Fruit fly (Drosophila melanogaster) whole organism, embryonic: ENCODE measurements around the gene peng.

ENCODE experiments used
- CG10565 ChIP-seq: fragments of 200-800 bp; sonication (Bioruptor generic); optimal IDR thresholded peaks from 3 replicates; lab custom pipeline; 2016; ENCODE audit warnings: missing biosample characterization, mild to moderate bottlenecking, missing genetic modification characterization
- CG10959 ChIP-seq: fragments of 200-800 bp; sonication (Bioruptor generic); IDR thresholded peaks from 2 replicates; pipeline ENCODE4 v1.3.6; 2022; ENCODE audit warnings: missing biosample characterization, missing genetic modification characterization
- CG11247 ChIP-seq: fragments of 200-800 bp; sonication (Bioruptor generic); IDR thresholded peaks from 2 replicates; pipeline ENCODE4 v1.3.6; 2022; ENCODE audit warnings: missing biosample characterization, missing genetic modification characterization
- CG13894 ChIP-seq: fragments of 200-800 bp; sonication (Bioruptor generic); optimal IDR thresholded peaks from 3 replicates; lab custom pipeline; 2018; ENCODE audit warnings: missing biosample characterization, mild to moderate bottlenecking, missing genetic modification characterization, moderate library complexity
- CG15269 ChIP-seq: fragments of 200-800 bp; sonication (Bioruptor generic); optimal IDR thresholded peaks from 2 replicates; lab custom pipeline; 2018; ENCODE audit warnings: missing biosample characterization, mild to moderate bottlenecking, missing genetic modification characterization, moderate library complexity
- CG1529 ChIP-seq: fragments of 200-800 bp; sonication (Bioruptor generic); optimal IDR thresholded peaks from 3 replicates; lab custom pipeline; 2018; ENCODE audit warnings: missing biosample characterization, missing genetic modification characterization
- CG18476 ChIP-seq: fragments of 200-800 bp; sonication (Bioruptor generic); optimal IDR thresholded peaks from 2 replicates; lab custom pipeline; 2016; ENCODE audit warnings: missing biosample characterization, mild to moderate bottlenecking, missing genetic modification characterization
- CG2116 ChIP-seq: fragments of 200-800 bp; sonication (Bioruptor generic); optimal IDR thresholded peaks from 3 replicates; lab custom pipeline; 2018; ENCODE audit warnings: missing biosample characterization, mild to moderate bottlenecking, missing genetic modification characterization
- CG30020 ChIP-seq: fragments of 200-800 bp; optimal IDR thresholded peaks from 2 replicates; lab custom pipeline; 2019; ENCODE audit warnings: missing biosample characterization, mild to moderate bottlenecking, missing genetic modification characterization, moderate library complexity
- CG30403 ChIP-seq: fragments of 200-800 bp; sonication (Bioruptor generic); optimal IDR thresholded peaks from 3 replicates; lab custom pipeline; 2016; ENCODE audit warnings: missing biosample characterization, missing genetic modification characterization
- CG32767 ChIP-seq: fragments of 200-800 bp; sonication (Bioruptor generic); IDR thresholded peaks from 2 replicates; pipeline ENCODE4 v1.3.6; 2022; ENCODE audit warnings: missing biosample characterization, missing genetic modification characterization
- CG34224 ChIP-seq: fragments of 200-800 bp; sonication (Bioruptor generic); IDR thresholded peaks from 3 replicates; pipeline ENCODE4 v1.3.6; 2022; ENCODE audit warnings: missing biosample characterization, missing genetic modification characterization; ENCODE audit not compliant: partially characterized antibody
- CG3726 ChIP-seq: fragments of 200-800 bp; sonication (Bioruptor generic); IDR thresholded peaks from 3 replicates; pipeline ENCODE4, ENCODE4 v1.3.6; 2022; ENCODE audit warnings: missing biosample characterization, missing genetic modification characterization
- CG42726 ChIP-seq: fragments of 200-800 bp; sonication (Bioruptor generic); IDR thresholded peaks from 2 replicates; pipeline ENCODE4 v1.3.6; 2022; ENCODE audit warnings: missing biosample characterization, missing genetic modification characterization; ENCODE audit not compliant: partially characterized antibody
- CG4424 ChIP-seq: fragments of 200-800 bp; sonication (Bioruptor generic); optimal IDR thresholded peaks from 3 replicates; lab custom pipeline; 2016; ENCODE audit warnings: missing biosample characterization, missing genetic modification characterization
- CG4617 ChIP-seq: fragments of 200-800 bp; sonication (Bioruptor generic); optimal IDR thresholded peaks from 3 replicates; lab custom pipeline; 2016; ENCODE audit warnings: missing biosample characterization, missing genetic modification characterization, borderline replicate concordance
- CG5180 ChIP-seq: fragments of 200-800 bp; sonication (Bioruptor generic); optimal IDR thresholded peaks from 3 replicates; lab custom pipeline; 2017; ENCODE audit warnings: missing biosample characterization, missing genetic modification characterization, mild to moderate bottlenecking, moderate library complexity, missing genetic modification reagents
- CG7271 ChIP-seq: fragments of 200-800 bp; sonication (Bioruptor generic); optimal IDR thresholded peaks from 2 replicates; lab custom pipeline; 2018; ENCODE audit warnings: missing biosample characterization, mild to moderate bottlenecking, missing genetic modification characterization, moderate library complexity
- CG7928 ChIP-seq: fragments of 200-800 bp; sonication (Bioruptor generic); optimal IDR thresholded peaks from 2 replicates; lab custom pipeline; 2017; ENCODE audit warnings: missing biosample characterization, mild to moderate bottlenecking, missing genetic modification characterization
- CG8281 ChIP-seq: fragments of 200-800 bp; sonication (Bioruptor generic); optimal IDR thresholded peaks from 2 replicates; lab custom pipeline; 2018; ENCODE audit warnings: missing biosample characterization, mild to moderate bottlenecking, missing genetic modification characterization, moderate library complexity
- CG9609 ChIP-seq: fragments of 200-800 bp; sonication (Bioruptor generic); optimal IDR thresholded peaks from 3 replicates; lab custom pipeline; 2016; ENCODE audit warnings: missing biosample characterization, missing genetic modification characterization
- CG9727 ChIP-seq: fragments of 200-800 bp; sonication (Bioruptor generic); optimal IDR thresholded peaks from 3 replicates; lab custom pipeline; 2017; ENCODE audit warnings: missing biosample characterization, mild to moderate bottlenecking, missing genetic modification characterization
- Camta ChIP-seq: fragments of 200-800 bp; sonication (Bioruptor generic); optimal IDR thresholded peaks from 2 replicates; lab custom pipeline; 2016; ENCODE audit warnings: missing biosample characterization, missing genetic modification characterization
- CoRest ChIP-seq: fragments of 200-800 bp; sonication (Bioruptor generic); optimal IDR thresholded peaks from 3 replicates; lab custom pipeline; 2018; ENCODE audit warnings: missing biosample characterization, mild to moderate bottlenecking, missing genetic modification characterization, moderate library complexity
- D19B ChIP-seq: fragments of 200-800 bp; sonication (Bioruptor generic); optimal IDR thresholded peaks from 2 replicates; lab custom pipeline; 2017; ENCODE audit warnings: missing biosample characterization, mild to moderate bottlenecking, missing genetic modification characterization
- Dad ChIP-seq: fragments of 200-800 bp; sonication (Bioruptor generic); optimal IDR thresholded peaks from 3 replicates; lab custom pipeline; 2016; ENCODE audit warnings: missing biosample characterization, missing genetic modification characterization
- Doc3 ChIP-seq: fragments of 200-800 bp; sonication (Bioruptor generic); IDR thresholded peaks from 3 replicates; pipeline ENCODE4 v1.3.6; 2022; ENCODE audit warnings: missing biosample characterization, missing genetic modification characterization; ENCODE audit not compliant: partially characterized antibody
- Dp ChIP-seq: fragments of 200-800 bp; sonication (Bioruptor generic); optimal IDR thresholded peaks from 2 replicates; lab custom pipeline; 2018; ENCODE audit warnings: missing biosample characterization, mild to moderate bottlenecking, missing genetic modification characterization, moderate library complexity
- Fer2 ChIP-seq: fragments of 200-800 bp; sonication (Bioruptor generic); optimal IDR thresholded peaks from 2 replicates; lab custom pipeline; 2018; ENCODE audit warnings: missing biosample characterization, mild to moderate bottlenecking, missing genetic modification characterization, moderate library complexity
- Hand ChIP-seq: fragments of 200-800 bp; sonication (Bioruptor generic); optimal IDR thresholded peaks from 2 replicates; lab custom pipeline; 2017; ENCODE audit warnings: mild to moderate bottlenecking, missing biosample characterization, missing genetic modification reagents, missing genetic modification characterization
- HmgD ChIP-seq: fragments of 200-800 bp; sonication (Bioruptor generic); optimal IDR thresholded peaks from 3 replicates; lab custom pipeline; 2016; ENCODE audit warnings: missing biosample characterization, missing genetic modification characterization
- Mrtf ChIP-seq: fragments of 200-800 bp; sonication (Bioruptor generic); IDR thresholded peaks from 3 replicates; pipeline ENCODE4 v1.3.6; 2022; ENCODE audit warnings: missing biosample characterization, missing genetic modification characterization
- Trl ChIP-seq, 3 experiments: fragments of >200 bp in 2 of 3; fragments of 200-800 bp in 1 of 3; sonication (Bioruptor generic) in 1 of 3; optimal IDR thresholded peaks; 2 replicates in 1 of 3; 3 replicates in 2 of 3; lab custom pipeline; 2016 to 2017; ENCODE audit warnings: missing biosample characterization in 1 of 3, missing genetic modification characterization in 1 of 3
- ato ChIP-seq: fragments of 200-800 bp; sonication (Bioruptor generic); IDR thresholded peaks from 2 replicates; pipeline ENCODE4 v1.3.6; 2022; ENCODE audit warnings: missing biosample characterization, missing genetic modification characterization; ENCODE audit not compliant: partially characterized antibody
- chif ChIP-seq, 2 experiments: fragments of 200-800 bp; sonication (Bioruptor generic); optimal IDR thresholded peaks; 3 replicates each; lab custom pipeline; 2016; ENCODE audit warnings: missing biosample characterization in 2 of 2, missing genetic modification characterization in 2 of 2
- croc ChIP-seq: fragments of 200-800 bp; sonication (Bioruptor generic); conservative IDR thresholded peaks from 3 replicates; pipeline ENCODE4 v1.3.6; 2022; ENCODE audit warnings: missing biosample characterization, missing genetic modification characterization
- crp ChIP-seq, 2 experiments: fragments of 200-800 bp; sonication (Bioruptor generic); optimal IDR thresholded peaks; 2 replicates in 1 of 2; 3 replicates in 1 of 2; lab custom pipeline; 2017; ENCODE audit warnings: missing biosample characterization in 2 of 2, missing genetic modification characterization in 2 of 2, mild to moderate bottlenecking in 1 of 2, moderate library complexity in 1 of 2
- da ChIP-seq: fragments of 200-800 bp; sonication (Bioruptor generic); optimal IDR thresholded peaks from 2 replicates; lab custom pipeline; 2016; ENCODE audit warnings: missing biosample characterization, missing genetic modification characterization
- dimm ChIP-seq: fragments of 200-800 bp; sonication (Bioruptor generic); IDR thresholded peaks from 2 replicates; pipeline ENCODE4 v1.3.6; 2022; ENCODE audit warnings: missing biosample characterization, missing genetic modification characterization
- fd102C ChIP-seq: fragments of 200-800 bp; sonication (Bioruptor generic); optimal IDR thresholded peaks from 2 replicates; lab custom pipeline; 2018; ENCODE audit warnings: missing biosample characterization, mild to moderate bottlenecking, missing genetic modification characterization, moderate library complexity
- grau ChIP-seq: fragments of 200-800 bp; optimal IDR thresholded peaks from 3 replicates; lab custom pipeline; 2019; ENCODE audit warnings: missing biosample characterization, mild to moderate bottlenecking, missing genetic modification characterization, moderate library complexity
- hkb ChIP-seq, 2 experiments: fragments of 200-800 bp in 1 of 2; fragments of >200 bp in 1 of 2; sonication (Bioruptor generic) in 1 of 2; IDR thresholded peaks in 1 of 2; optimal IDR thresholded peaks in 1 of 2; 2 replicates each; pipeline versions ENCODE4 v1.3.6 to Lab custom; 2017 to 2022; ENCODE audit warnings: missing biosample characterization in 1 of 2, missing genetic modification characterization in 1 of 2
- ken ChIP-seq: fragments of 200-800 bp; sonication (Bioruptor generic); IDR thresholded peaks from 3 replicates; pipeline ENCODE4 v1.3.6; 2022; ENCODE audit warnings: missing biosample characterization, missing genetic modification characterization
- mld ChIP-seq: fragments of 200-800 bp; sonication (Bioruptor generic); IDR thresholded peaks from 3 replicates; pipeline ENCODE4 v1.3.6; 2022; ENCODE audit warnings: missing biosample characterization, missing genetic modification characterization; ENCODE audit not compliant: partially characterized antibody
- nerfin-2 ChIP-seq: fragments of 200-800 bp; sonication (Bioruptor generic); IDR thresholded peaks from 2 replicates; pipeline ENCODE4 v1.3.6; 2022; ENCODE audit warnings: missing biosample characterization, missing genetic modification characterization; ENCODE audit not compliant: partially characterized antibody
- pnt ChIP-seq: fragments of 200-800 bp; sonication (Bioruptor generic); optimal IDR thresholded peaks from 3 replicates; lab custom pipeline; 2016; ENCODE audit warnings: missing biosample characterization, missing genetic modification characterization
- rib ChIP-seq: fragments of 200-800 bp; sonication (Bioruptor generic); IDR thresholded peaks from 2 replicates; pipeline ENCODE4 v1.3.6; 2022; ENCODE audit warnings: missing biosample characterization, missing genetic modification characterization
- stc ChIP-seq: fragments of 200-800 bp; sonication (Bioruptor generic); IDR thresholded peaks from 2 replicates; pipeline ENCODE4 v1.3.6; 2022; ENCODE audit warnings: missing biosample characterization, missing genetic modification characterization
- trem ChIP-seq: fragments of 200-800 bp; optimal IDR thresholded peaks from 3 replicates; lab custom pipeline; 2019; ENCODE audit warnings: missing biosample characterization, mild to moderate bottlenecking, missing genetic modification characterization, moderate library complexity

peng gene

dm6 chrX:21334522-21335104 lies 15.0 kb downstream of the peng start (continued):
- TF ChIP-seq CG18476 (GFP tag; lab: Kevin White, UChicago) (no peak), stc (GFP tag; lab: Robert Waterston, UW) (no peak), CG5180 (GFP tag; lab: Kevin White, UChicago) (no peak), CG3726 (GFP tag; lab: Robert Waterston, UW) (no peak), chif (GFP tag; optimal IDR thresholded peaks at IDR 0.05; lab: Kevin White, UChicago) (peak in 1 of 2 experiments; percentile 15), CG10959 (no peak), CG4617 (GFP tag; lab: Kevin White, UChicago) (no peak), CG9727 (GFP tag; lab: Kevin White, UChicago) (no peak), nerfin-2 (GFP tag; lab: Robert Waterston, UW) (no peak), CG7928 (GFP tag; lab: Kevin White, UChicago) (no peak), mld (GFP tag; lab: Robert Waterston, UW) (no peak), Fer2 (tag; lab: Kevin White, UChicago) (no peak), CG13894 (tag; lab: Kevin White, UChicago) (no peak), ato (GFP tag; lab: Robert Waterston, UW) (no peak), CG4424 (peak; percentile 3), croc (no peak), CG11247 (no peak), CG30020 (tag; lab: Kevin White, UChicago) (no peak), Mrtf (no peak), hkb (optimal IDR thresholded peaks at IDR 0.05; lab: Kevin White, UChicago) (no peak), hkb (GFP tag; IDR thresholded peaks at IDR 0.05; lab: Robert Waterston, UW) (peak; percentile 30; the same call in 1 of the 2 replicates), CG1529 (GFP tag; lab: Kevin White, UChicago) (no peak), HmgD (GFP tag; lab: Kevin White, UChicago) (no peak), Dad (GFP tag; lab: Kevin White, UChicago) (no peak), CG30403 (no peak), da (GFP tag; lab: Kevin White, UChicago) (no peak), trem (tag; lab: Kevin White, UChicago) (no peak), CG15269 (no peak), Dp (GFP tag; lab: Kevin White, UChicago) (no peak), CG34224 (GFP tag; lab: Robert Waterston, UW) (no peak), crp (GFP tag; optimal IDR thresholded peaks at IDR 0.05; lab: Kevin White, UChicago) (no peak), Hand (no peak), CG8281 (tag; lab: Kevin White, UChicago) (no peak), dimm (GFP tag; lab: Robert Waterston, UW) (no peak), Trl (optimal IDR thresholded peaks at IDR 0.05; lab: Kevin White, UChicago) (no peak), Trl (GFP tag; optimal IDR thresholded peaks at IDR 0.05; lab: Kevin White, UChicago) (no peak), Doc3 (GFP tag; lab: Robert Waterston, UW) (no peak), CG42726 (GFP tag; lab: Robert Waterston, UW) (no peak), CG2116 (GFP tag; lab: Kevin White, UChicago) (no peak), ken (GFP tag; lab: Robert Waterston, UW) (no peak), CG7271 (no peak), Camta (GFP tag; lab: Kevin White, UChicago) (no peak), CG10565 (GFP tag; lab: Kevin White, UChicago) (no peak), CG32767 (no peak), CG9609 (GFP tag; lab: Kevin White, UChicago) (no peak), D19B (GFP tag; lab: Kevin White, UChicago) (no peak), CoRest (peak; percentile 30), grau (tag; lab: Kevin White, UChicago) (no peak), pnt (GFP tag; lab: Kevin White, UChicago) (no peak), rib (GFP tag; lab: Robert Waterston, UW) (no peak), fd102C (GFP tag; lab: Kevin White, UChicago) (no peak)
